Fruit fly (Drosophila melanogaster) ovary, adult (tissue): ENCODE results near the gene boi.

Source experiments
- CG17801 ChIP-seq: fragments of 200-800 bp; optimal IDR thresholded peaks from 2 replicates; lab custom pipeline; 2019; ENCODE audit warnings: missing biosample characterization, mild to moderate bottlenecking, missing genetic modification characterization, moderate library complexity; ENCODE audit not compliant: partially characterized antibody

Gene boi

dm6 chrX:2469843-2470442, at the start of gene boi:
Gene boi (minus strand): TSS chrX:2470043.
- TF ChIP-seq CG17801 (GFP tag; lab: Kevin White, UChicago): no peak

- peak; percentile 58 for TF ChIP-seq CG17801 (GFP tag; lab: Kevin White, UChicago)
Observed at dm6 chrX:2518361-2518760, 48.5 kb upstream of the boi start.

- TF ChIP-seq CG17801 (GFP tag; lab: Kevin White, UChicago): no peak
Observed at dm6 chrX:2517525-2518294, 47.9 kb upstream of the boi start.

DNA sequence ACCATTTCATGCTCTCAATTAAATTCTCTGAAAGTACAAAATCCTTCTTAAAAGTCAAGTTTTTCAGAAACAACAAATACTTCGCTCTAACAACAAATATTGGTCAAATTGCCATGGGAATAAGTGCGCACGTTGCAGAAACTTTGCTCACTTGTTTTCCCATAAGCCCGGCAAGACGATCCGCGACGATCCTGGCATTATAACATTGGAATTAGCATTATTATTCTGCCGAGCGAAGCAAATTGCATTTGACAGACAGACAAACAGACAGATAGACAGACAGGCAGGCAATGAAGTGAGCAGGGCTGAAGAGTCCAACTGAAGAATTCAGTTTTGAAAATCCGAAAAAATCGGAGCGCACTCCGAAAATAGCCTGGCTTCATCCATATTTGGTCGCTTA, 46.4 kb upstream of the boi start:
- TF ChIP-seq CG17801 (GFP tag; lab: Kevin White, UChicago): no peak

dm6 chrX:2511292-2511808, 41.5 kb upstream of the boi start:
- no peak for TF ChIP-seq CG17801 (GFP tag; lab: Kevin White, UChicago)

DNA sequence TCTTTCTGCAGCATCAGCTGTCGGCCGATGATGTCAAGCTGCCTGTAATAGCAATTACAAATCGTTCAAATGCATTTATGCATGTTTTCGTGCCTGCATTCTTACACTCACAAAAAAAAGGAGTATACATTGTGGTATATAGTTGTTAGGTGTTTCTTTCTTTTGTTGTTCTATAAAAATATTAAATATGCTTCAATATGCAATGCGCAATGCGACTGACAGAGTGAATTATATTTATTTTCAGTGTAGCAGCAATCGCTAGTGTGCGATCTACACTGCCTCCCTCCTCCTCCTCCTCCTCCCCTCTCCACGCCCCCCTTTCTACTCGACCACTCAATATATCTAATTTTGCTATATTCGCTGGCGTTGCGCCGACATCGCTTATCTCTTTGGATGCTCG, 39.0 kb upstream of the boi start:
- no peak for TF ChIP-seq CG17801 (GFP tag; lab: Kevin White, UChicago)

- no peak for TF ChIP-seq CG17801 (GFP tag; lab: Kevin White, UChicago)
Observed at dm6 chrX:2503430-2503829, 33.6 kb upstream of the boi start.

DNA sequence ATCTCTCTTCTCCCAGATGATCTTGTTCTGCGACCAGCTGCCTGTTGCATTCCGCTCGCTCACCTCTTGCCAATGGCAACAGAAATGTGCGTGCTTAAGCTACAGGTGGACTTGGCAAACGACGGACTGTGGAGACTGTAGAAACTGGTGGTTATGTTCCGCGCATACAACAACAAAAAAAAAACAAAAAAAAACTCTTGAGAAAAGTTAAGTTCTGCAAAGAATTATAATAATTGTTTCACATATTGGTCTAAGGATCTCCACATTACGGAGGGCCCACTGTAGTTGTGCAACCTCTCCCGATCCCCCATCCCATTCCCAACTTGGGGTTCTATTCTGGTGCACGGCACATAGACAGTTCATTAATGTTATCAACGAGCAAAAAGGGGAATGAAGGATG, 1.3 kb downstream of the boi start:
- TF ChIP-seq CG17801 (GFP tag; lab: Kevin White, UChicago): no peak

dm6 chrX:2466919-2467318, 2.9 kb downstream of the boi start:
- TF ChIP-seq CG17801 (GFP tag; lab: Kevin White, UChicago): no peak

DNA sequence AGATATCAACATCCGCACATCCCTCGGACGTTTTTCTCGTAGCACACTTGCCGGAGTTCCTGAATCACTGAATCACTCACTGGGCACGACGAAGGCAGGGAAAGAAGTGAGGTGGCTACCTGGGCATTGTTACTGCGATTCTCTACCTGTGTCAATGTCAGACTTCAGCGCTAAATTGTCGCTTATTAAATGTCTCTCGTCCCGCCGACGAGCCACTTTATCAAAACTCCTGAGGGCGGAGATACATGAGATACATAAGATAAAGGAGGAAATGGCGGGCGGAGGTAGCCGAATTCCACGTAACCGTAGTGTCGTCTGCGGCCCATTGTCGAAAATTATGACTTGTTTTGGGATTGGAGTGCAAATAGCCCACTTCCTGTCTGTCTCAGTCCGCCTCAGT, 4.2 kb downstream of the boi start:
- no peak for TF ChIP-seq CG17801 (GFP tag; lab: Kevin White, UChicago)

DNA sequence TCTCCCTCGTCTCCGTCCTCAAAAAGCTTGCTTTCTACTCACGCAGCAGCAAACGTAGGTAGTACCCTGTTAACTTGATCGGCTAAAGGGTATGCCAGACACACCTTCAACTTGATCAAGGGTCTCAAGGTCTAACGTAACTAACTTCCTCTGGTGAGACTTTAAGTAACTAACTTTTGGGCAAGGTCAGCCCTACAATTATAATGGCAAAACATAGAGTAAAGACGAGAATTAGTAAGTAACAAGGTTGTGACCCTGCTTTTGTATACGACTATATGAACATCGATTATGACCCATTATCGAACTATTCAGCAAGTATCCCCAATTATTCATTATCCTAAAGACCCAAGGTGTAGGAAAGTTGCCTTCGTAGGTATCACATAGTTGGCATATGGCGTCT, 5.7 kb downstream of the boi start:
- no peak for TF ChIP-seq CG17801 (GFP tag; lab: Kevin White, UChicago)

- no peak for TF ChIP-seq CG17801 (GFP tag; lab: Kevin White, UChicago)
Observed at dm6 chrX:2462919-2463544, 6.8 kb downstream of the boi start.

- no peak for TF ChIP-seq CG17801 (GFP tag; lab: Kevin White, UChicago)
Observed at dm6 chrX:2461421-2462393, 8.1 kb downstream of the boi start.

dm6 chrX:2459843-2460242, 10.0 kb downstream of the boi start:
- TF ChIP-seq CG17801 (GFP tag; lab: Kevin White, UChicago): no peak
